Fruit fly (Drosophila melanogaster) S2 (cell line): ENCODE measurements around the gene CG42832.

Experiments used
- CG8478 ChIP-seq: fragments of >200 bp; optimal IDR thresholded peaks from 2 replicates; lab custom pipeline; 2018
- CTCF ChIP-seq, 2 experiments: fragments of >200 bp; optimal IDR thresholded peaks; 2 replicates each; lab custom pipeline; 2018

dm6 chr3L:11577395-11577794 is 32.5 kb upstream of the CG42832 start, which contains the start of gene CG33271:
- TF ChIP-seq CG8478 (no peak), CTCF (optimal IDR thresholded peaks at IDR 0.05; lab: Kevin White, UChicago) (no peak)
